Fruit fly (Drosophila melanogaster) whole organism, pupa: ENCODE results near the gene CG11562.

Source experiments
- CG10348 ChIP-seq: fragments of 200-800 bp; sonication (Bioruptor generic); IDR thresholded peaks from 2 replicates; pipeline ENCODE4 v1.3.6; 2022; ENCODE audit warnings: missing biosample characterization, missing genetic modification characterization
- CG12605 ChIP-seq: fragments of 200-800 bp; sonication (Bioruptor generic); IDR thresholded peaks from 2 replicates; pipeline ENCODE4 v1.3.6; 2022; ENCODE audit warnings: missing biosample characterization, missing genetic modification characterization
- CG13204 ChIP-seq: fragments of 200-800 bp; sonication (Bioruptor generic); optimal IDR thresholded peaks from 2 replicates; lab custom pipeline; 2018; ENCODE audit warnings: missing biosample characterization, mild to moderate bottlenecking, missing genetic modification characterization, moderate library complexity
- CG14655 ChIP-seq: fragments of 200-800 bp; sonication (Bioruptor generic); optimal IDR thresholded peaks from 3 replicates; lab custom pipeline; 2017; ENCODE audit warnings: mild to moderate bottlenecking, missing biosample characterization, missing genetic modification reagents, missing genetic modification characterization
- CG15710 ChIP-seq: fragments of 200-800 bp; sonication (Bioruptor generic); optimal IDR thresholded peaks from 2 replicates; lab custom pipeline; 2018; ENCODE audit warnings: missing biosample characterization, mild to moderate bottlenecking, missing genetic modification characterization, moderate library complexity
- CG17806 ChIP-seq: fragments of 200-800 bp; sonication (Bioruptor generic); optimal IDR thresholded peaks from 2 replicates; lab custom pipeline; 2018; ENCODE audit warnings: missing biosample characterization, mild to moderate bottlenecking, missing genetic modification characterization, moderate library complexity
- CG32121 ChIP-seq: fragments of 200-800 bp; sonication (Bioruptor generic); IDR thresholded peaks from 2 replicates; pipeline ENCODE4 v1.3.6; 2022; ENCODE audit warnings: missing biosample characterization, missing genetic modification characterization
- CG34367 ChIP-seq: fragments of 200-800 bp; sonication (Bioruptor generic); optimal IDR thresholded peaks from 2 replicates; lab custom pipeline; 2018; ENCODE audit warnings: missing biosample characterization, mild to moderate bottlenecking, missing genetic modification characterization
- CG4496 ChIP-seq: fragments of 200-800 bp; sonication (Bioruptor generic); IDR thresholded peaks from 3 replicates; pipeline ENCODE4 v1.3.6; 2022; ENCODE audit warnings: missing biosample characterization, missing genetic modification characterization
- CG8159 ChIP-seq: fragments of 200-800 bp; sonication (Bioruptor generic); optimal IDR thresholded peaks from 3 replicates; lab custom pipeline; 2018; ENCODE audit warnings: missing biosample characterization, mild to moderate bottlenecking, missing genetic modification characterization, moderate library complexity
- CG8301 ChIP-seq: fragments of 200-800 bp; sonication (Bioruptor generic); optimal IDR thresholded peaks from 2 replicates; lab custom pipeline; 2018; ENCODE audit warnings: missing biosample characterization, mild to moderate bottlenecking, missing genetic modification characterization
- CG9948 ChIP-seq: fragments of 200-800 bp; sonication (Bioruptor generic); optimal IDR thresholded peaks from 2 replicates; lab custom pipeline; 2018; ENCODE audit warnings: missing biosample characterization, mild to moderate bottlenecking, missing genetic modification characterization, moderate library complexity
- D1 ChIP-seq: fragments of 200-800 bp; sonication (Bioruptor generic); optimal IDR thresholded peaks from 2 replicates; lab custom pipeline; 2018; ENCODE audit warnings: missing biosample characterization, mild to moderate bottlenecking, missing genetic modification characterization, moderate library complexity
- EcR ChIP-seq: fragments of 200-800 bp; sonication (Bioruptor generic); optimal IDR thresholded peaks from 3 replicates; lab custom pipeline; 2019; ENCODE audit warnings: missing biosample characterization, missing genetic modification characterization, mild to moderate bottlenecking, moderate library complexity, missing genetic modification reagents
- Ets98B ChIP-seq: fragments of 200-800 bp; sonication (Bioruptor generic); IDR thresholded peaks from 2 replicates; pipeline ENCODE4 v1.3.6; 2022; ENCODE audit warnings: missing biosample characterization, missing genetic modification characterization
- Pif1A ChIP-seq: fragments of 200-800 bp; sonication (Bioruptor generic); optimal IDR thresholded peaks from 3 replicates; lab custom pipeline; 2016; ENCODE audit warnings: missing biosample characterization, missing genetic modification characterization
- Pif1B ChIP-seq: fragments of 200-800 bp; sonication (Bioruptor generic); optimal IDR thresholded peaks from 3 replicates; lab custom pipeline; 2016; ENCODE audit warnings: missing biosample characterization, missing genetic modification characterization
- Snoo ChIP-seq: fragments of 200-800 bp; sonication (Bioruptor generic); optimal IDR thresholded peaks from 3 replicates; lab custom pipeline; 2017; ENCODE audit warnings: missing biosample characterization, mild to moderate bottlenecking, missing genetic modification characterization, inconsistent platforms
- fd96Ca ChIP-seq: fragments of 200-800 bp; sonication (Bioruptor generic); IDR thresholded peaks from 3 replicates; pipeline ENCODE4 v1.3.6; 2022; ENCODE audit warnings: missing biosample characterization, missing genetic modification characterization
- gl ChIP-seq: fragments of 200-800 bp; sonication (Bioruptor generic); optimal IDR thresholded peaks from 2 replicates; lab custom pipeline; 2018; ENCODE audit warnings: missing biosample characterization, mild to moderate bottlenecking, missing genetic modification characterization
- rn ChIP-seq: fragments of 200-800 bp; sonication (Bioruptor generic); IDR thresholded peaks from 2 replicates; pipeline ENCODE4 v1.3.6; 2022; ENCODE audit warnings: missing biosample characterization, missing genetic modification characterization

The CG11562 gene

DNA sequence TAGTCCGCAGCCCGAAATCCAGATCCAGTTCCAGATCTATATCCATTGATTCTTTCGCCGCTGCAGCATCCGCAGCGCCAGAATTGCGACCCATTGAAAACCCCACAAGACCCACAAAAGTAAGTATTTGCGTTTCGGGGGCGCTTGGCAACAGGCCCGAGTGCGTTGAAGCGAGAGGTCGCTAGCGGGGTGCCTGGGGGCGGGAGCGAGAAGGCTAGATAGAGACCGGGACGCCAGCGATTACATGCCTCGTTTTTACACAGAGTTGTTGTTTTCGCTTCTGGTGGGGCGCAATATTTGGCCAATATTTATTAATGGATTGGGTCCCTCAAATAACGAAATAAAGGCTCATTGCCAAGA is 6.0 kb downstream of the CG11562 start:
- no peak for TF ChIP-seq CG15710 (tag; lab: Kevin White, UChicago)
- peak; percentile 62; the same call in 1 of the 2 replicates for TF ChIP-seq CG32121 (GFP tag; lab: Robert Waterston, UW)
- no peak for TF ChIP-seq CG14655 (GFP tag; lab: Kevin White, UChicago)
- TF ChIP-seq CG17806, result no peak
- TF ChIP-seq D1 (tag; lab: Kevin White, UChicago), result no peak
- no peak for TF ChIP-seq gl (tag; lab: Kevin White, UChicago)
- TF ChIP-seq CG8301 (tag; lab: Kevin White, UChicago), result no peak
- TF ChIP-seq CG8159 (tag; lab: Kevin White, UChicago), result no peak
- no peak for TF ChIP-seq Pif1B (GFP tag; lab: Kevin White, UChicago)
- peak; percentile 79 for TF ChIP-seq CG13204 (GFP tag; lab: Kevin White, UChicago)
- peak; percentile 16; the same call in 1 of the 3 replicates for TF ChIP-seq fd96Ca (GFP tag; lab: Robert Waterston, UW)
- no peak for TF ChIP-seq EcR (GFP tag; lab: Kevin White, UChicago)
- TF ChIP-seq CG12605 (GFP tag; lab: Robert Waterston, UW), result no peak
- peak; percentile 22; the same call in 1 of the 2 replicates for TF ChIP-seq Ets98B (GFP tag; lab: Robert Waterston, UW)
- TF ChIP-seq CG9948 (tag; lab: Kevin White, UChicago), result no peak
- no peak for TF ChIP-seq CG4496 (GFP tag; lab: Robert Waterston, UW)
- TF ChIP-seq Snoo (tag; lab: Kevin White, UChicago), result no peak
- no peak for TF ChIP-seq CG10348 (GFP tag; lab: Robert Waterston, UW)
- TF ChIP-seq Pif1A (GFP tag; lab: Kevin White, UChicago), result no peak
- no peak for TF ChIP-seq rn (GFP tag; lab: Robert Waterston, UW)
- TF ChIP-seq CG34367 (tag; lab: Kevin White, UChicago), result no peak

- TF ChIP-seq rn (GFP tag; lab: Robert Waterston, UW) (no peak), CG8159 (tag; lab: Kevin White, UChicago) (no peak), EcR (GFP tag; lab: Kevin White, UChicago) (no peak), Pif1B (GFP tag; lab: Kevin White, UChicago) (no peak)
These were observed 6.8 kb downstream of the CG11562 start for dm6 chr2L:299038-299437.

- no peak for TF ChIP-seq CG17806
- TF ChIP-seq, all 21 proteins: peak for 0
These were observed 7.8 kb downstream of the CG11562 start for dm6 chr2L:300006-300405.

dm6 chr2L:300877-301706 is 8.9 kb downstream of the CG11562 start:
- TF ChIP-seq CG15710 (tag; lab: Kevin White, UChicago) (no peak), CG8159 (tag; lab: Kevin White, UChicago) (no peak), Pif1B (GFP tag; lab: Kevin White, UChicago) (no peak), CG14655 (GFP tag; lab: Kevin White, UChicago) (no peak), Ets98B (GFP tag; lab: Robert Waterston, UW) (no peak), CG4496 (GFP tag; lab: Robert Waterston, UW) (no peak), CG13204 (GFP tag; lab: Kevin White, UChicago) (no peak), CG12605 (GFP tag; lab: Robert Waterston, UW) (no peak)
- TF ChIP-seq, all 21 proteins: peak for 0

dm6 chr2L:303306-303962 is 11.2 kb downstream of the CG11562 start:
- TF ChIP-seq Snoo (tag; lab: Kevin White, UChicago) (no peak), CG32121 (GFP tag; lab: Robert Waterston, UW) (no peak), CG14655 (GFP tag; lab: Kevin White, UChicago) (no peak), D1 (tag; lab: Kevin White, UChicago) (no peak), CG4496 (GFP tag; lab: Robert Waterston, UW) (no peak), Ets98B (GFP tag; lab: Robert Waterston, UW) (no peak), CG13204 (GFP tag; lab: Kevin White, UChicago) (no peak), CG8159 (tag; lab: Kevin White, UChicago) (no peak), fd96Ca (GFP tag; lab: Robert Waterston, UW) (no peak), CG9948 (tag; lab: Kevin White, UChicago) (no peak)

- TF ChIP-seq gl (tag; lab: Kevin White, UChicago), result no peak
- no peak for TF ChIP-seq rn (GFP tag; lab: Robert Waterston, UW)
- TF ChIP-seq EcR (GFP tag; lab: Kevin White, UChicago), result no peak
- no peak for TF ChIP-seq CG17806
- TF ChIP-seq CG12605 (GFP tag; lab: Robert Waterston, UW), result no peak
- no peak for TF ChIP-seq D1 (tag; lab: Kevin White, UChicago)
- no peak for TF ChIP-seq CG13204 (GFP tag; lab: Kevin White, UChicago)
- no peak for TF ChIP-seq Ets98B (GFP tag; lab: Robert Waterston, UW)
- no peak for TF ChIP-seq Pif1B (GFP tag; lab: Kevin White, UChicago)
- TF ChIP-seq CG8301 (tag; lab: Kevin White, UChicago), result no peak
- TF ChIP-seq fd96Ca (GFP tag; lab: Robert Waterston, UW), result no peak
- TF ChIP-seq CG10348 (GFP tag; lab: Robert Waterston, UW), result no peak
- TF ChIP-seq CG9948 (tag; lab: Kevin White, UChicago), result no peak
- TF ChIP-seq Pif1A (GFP tag; lab: Kevin White, UChicago), result no peak
- TF ChIP-seq CG32121 (GFP tag; lab: Robert Waterston, UW), result no peak
- no peak for TF ChIP-seq Snoo (tag; lab: Kevin White, UChicago)
- TF ChIP-seq CG14655 (GFP tag; lab: Kevin White, UChicago), result no peak
- no peak for TF ChIP-seq CG4496 (GFP tag; lab: Robert Waterston, UW)
- TF ChIP-seq, all 21 proteins: peak for 0
These were observed 13.0 kb downstream of the CG11562 start for dm6 chr2L:305198-305597.
